Worm (Caenorhabditis elegans) whole organism, midembryonic: ENCODE measurements around the gene fbxc-30.

Experiments used
- T22C8.4 ChIP-seq: fragments of 200-800 bp; sonication (Bioruptor generic); IDR thresholded peaks from 2 replicates; pipeline ENCODE4 v1.3.6; 2022; ENCODE audit warnings: missing genetic modification characterization, missing compliant biosample characterization
- cog-1 ChIP-seq: sonication (generic microtip); optimal IDR thresholded peaks from 2 replicates; lab custom pipeline; 2016; ENCODE audit warnings: missing genetic modification characterization, missing compliant biosample characterization
- flt-1 ChIP-seq: fragments of 200-800 bp; sonication (Bioruptor generic); IDR thresholded peaks from 2 replicates; pipeline ENCODE4 v1.3.6; 2022; ENCODE audit warnings: missing genetic modification characterization, missing compliant biosample characterization
- klf-2 ChIP-seq: fragments of 200-800 bp; sonication (Bioruptor generic); conservative IDR thresholded peaks from 2 replicates; pipeline ENCODE4 v1.3.6; 2022; ENCODE audit warnings: missing genetic modification reagents, missing genetic modification characterization, missing compliant biosample characterization
- med-1 ChIP-seq: sonication (generic microtip); optimal IDR thresholded peaks from 2 replicates; lab custom pipeline; 2017; ENCODE audit warnings: missing genetic modification characterization, mild to moderate bottlenecking, missing compliant biosample characterization, antibody characterized with exemption, missing genetic modification reagents; ENCODE audit not compliant: insufficient read depth
- ref-1 ChIP-seq: fragments of 200-800 bp; sonication (Bioruptor generic); conservative IDR thresholded peaks from 2 replicates; pipeline ENCODE4 v1.3.6; 2022; ENCODE audit warnings: missing genetic modification reagents, missing genetic modification characterization, missing compliant biosample characterization
- tab-1 ChIP-seq: fragments of 200-800 bp; sonication (Bioruptor generic); IDR thresholded peaks from 2 replicates; pipeline ENCODE4 v1.3.6; 2022; ENCODE audit warnings: missing genetic modification characterization, missing compliant biosample characterization
- ztf-23 ChIP-seq: fragments of 200-800 bp; sonication (Bioruptor generic); IDR thresholded peaks from 2 replicates; pipeline ENCODE4 v1.3.6; 2022; ENCODE audit warnings: missing genetic modification reagents, missing genetic modification characterization, missing compliant biosample characterization
- ztf-29 ChIP-seq: fragments of 200-800 bp; sonication (Bioruptor generic); IDR thresholded peaks from 2 replicates; pipeline ENCODE4 v1.3.6; 2022; ENCODE audit warnings: missing genetic modification reagents, missing genetic modification characterization, missing compliant biosample characterization

fbxc-30 gene

ce11 chrII:901632-902031, 15.8 kb upstream of the fbxc-30 start, which contains the start of gene T07D3.2:
Gene T07D3.2, plus strand, starts transcription at chrII:901932.
- no peak for TF ChIP-seq T22C8.4
- no peak for TF ChIP-seq flt-1 (GFP tag; lab: Robert Waterston, UW)
- no peak for TF ChIP-seq ztf-23 (GFP tag; lab: Robert Waterston, UW)
- no peak for TF ChIP-seq klf-2 (GFP tag; lab: Robert Waterston, UW)
- no peak for TF ChIP-seq med-1 (GFP tag; lab: Kevin White, UChicago)
- no peak for TF ChIP-seq ztf-29 (GFP tag; lab: Robert Waterston, UW)
- no peak for TF ChIP-seq ref-1
- TF ChIP-seq cog-1, result no peak
- TF ChIP-seq tab-1 (GFP tag; lab: Robert Waterston, UW), result no peak

- TF ChIP-seq tab-1 (GFP tag; lab: Robert Waterston, UW), result no peak
- TF ChIP-seq ref-1, result no peak
- no peak for TF ChIP-seq ztf-23 (GFP tag; lab: Robert Waterston, UW)
- no peak for TF ChIP-seq ztf-29 (GFP tag; lab: Robert Waterston, UW)
- no peak for TF ChIP-seq klf-2 (GFP tag; lab: Robert Waterston, UW)
- no peak for TF ChIP-seq med-1 (GFP tag; lab: Kevin White, UChicago)
- no peak for TF ChIP-seq T22C8.4
- no peak for TF ChIP-seq cog-1
- TF ChIP-seq flt-1 (GFP tag; lab: Robert Waterston, UW), result no peak
Measured at ce11 chrII:905335-905734, 12.1 kb upstream of the fbxc-30 start.

ce11 chrII:909554-909953, 7.9 kb upstream of the fbxc-30 start, which contains the start of the genes fbxc-24 and fbxc-27:
Gene fbxc-24, minus strand, starts transcription at chrII:909654.
Gene fbxc-27, plus strand, starts transcription at chrII:909769.
- no peak for TF ChIP-seq ref-1

- TF ChIP-seq med-1 (GFP tag; lab: Kevin White, UChicago), result no peak
- no peak for TF ChIP-seq tab-1 (GFP tag; lab: Robert Waterston, UW)
Measured at ce11 chrII:911680-912079, 5.7 kb upstream of the fbxc-30 start, which contains the start of gene fbxc-31. Gene fbxc-31, plus strand, starts transcription at chrII:911980.

- TF ChIP-seq ztf-23 (GFP tag; lab: Robert Waterston, UW) (no peak), T22C8.4 (no peak), cog-1 (no peak), flt-1 (GFP tag; lab: Robert Waterston, UW) (no peak), ref-1 (no peak), ztf-29 (GFP tag; lab: Robert Waterston, UW) (no peak), tab-1 (GFP tag; lab: Robert Waterston, UW) (no peak)
Measured at ce11 chrII:913222-913722, 4.2 kb upstream of the fbxc-30 start, which contains the start of gene fbxc-33. Gene fbxc-33, plus strand, starts transcription at chrII:913672.

- TF ChIP-seq klf-2 (GFP tag; lab: Robert Waterston, UW) (no peak), flt-1 (GFP tag; lab: Robert Waterston, UW) (no peak), tab-1 (GFP tag; lab: Robert Waterston, UW) (no peak), med-1 (GFP tag; lab: Kevin White, UChicago) (no peak), ref-1 (no peak), ztf-23 (GFP tag; lab: Robert Waterston, UW) (no peak), cog-1 (no peak), ztf-29 (GFP tag; lab: Robert Waterston, UW) (no peak), T22C8.4 (no peak)
Measured at ce11 chrII:915206-915605, 2.2 kb upstream of the fbxc-30 start.

- TF ChIP-seq klf-2 (GFP tag; lab: Robert Waterston, UW) (no peak), ref-1 (no peak), tab-1 (GFP tag; lab: Robert Waterston, UW) (no peak), T22C8.4 (no peak), ztf-29 (GFP tag; lab: Robert Waterston, UW) (no peak), med-1 (GFP tag; lab: Kevin White, UChicago) (no peak), cog-1 (no peak), flt-1 (GFP tag; lab: Robert Waterston, UW) (no peak), ztf-23 (GFP tag; lab: Robert Waterston, UW) (no peak)
Measured at ce11 chrII:915780-916179, 1.6 kb upstream of the fbxc-30 start, which contains the start of gene fbxc-29. Gene fbxc-29, plus strand, starts transcription at chrII:916080.

ce11 chrII:920326-920725, 2.9 kb downstream of the fbxc-30 start:
- TF ChIP-seq ref-1 (no peak), med-1 (GFP tag; lab: Kevin White, UChicago) (no peak), klf-2 (GFP tag; lab: Robert Waterston, UW) (no peak), tab-1 (GFP tag; lab: Robert Waterston, UW) (no peak), ztf-29 (GFP tag; lab: Robert Waterston, UW) (no peak), cog-1 (no peak), flt-1 (GFP tag; lab: Robert Waterston, UW) (no peak), ztf-23 (GFP tag; lab: Robert Waterston, UW) (no peak), T22C8.4 (no peak)

ce11 chrII:922778-923177, 5.4 kb downstream of the fbxc-30 start:
- TF ChIP-seq ztf-29 (GFP tag; lab: Robert Waterston, UW) (no peak), ztf-23 (GFP tag; lab: Robert Waterston, UW) (no peak), flt-1 (GFP tag; lab: Robert Waterston, UW) (no peak), ref-1 (no peak), tab-1 (GFP tag; lab: Robert Waterston, UW) (no peak), cog-1 (no peak), med-1 (GFP tag; lab: Kevin White, UChicago) (no peak), klf-2 (GFP tag; lab: Robert Waterston, UW) (no peak), T22C8.4 (no peak)

ce11 chrII:923521-923920, 6.1 kb downstream of the fbxc-30 start, which contains the start of gene fbxc-28:
Gene fbxc-28, plus strand, starts transcription at chrII:923821.
- TF ChIP-seq T22C8.4 (no peak), ref-1 (no peak), med-1 (GFP tag; lab: Kevin White, UChicago) (no peak), cog-1 (no peak), tab-1 (GFP tag; lab: Robert Waterston, UW) (no peak), flt-1 (GFP tag; lab: Robert Waterston, UW) (no peak), ztf-29 (GFP tag; lab: Robert Waterston, UW) (no peak), ztf-23 (GFP tag; lab: Robert Waterston, UW) (no peak), klf-2 (GFP tag; lab: Robert Waterston, UW) (no peak)
